Worm (Caenorhabditis elegans) whole organism, mixed stage, embryonic: ENCODE data around the gene suds-3.

ENCODE experiments used
- ces-1 ChIP-seq: fragments of 150-350 bp; optimal IDR thresholded peaks from 2 replicates; lab custom pipeline; 2014; ENCODE audit warnings: missing biosample characterization, missing genetic modification reagents, missing genetic modification characterization
- elt-3 ChIP-seq: fragments of 150-350 bp; optimal IDR thresholded peaks from 2 replicates; lab custom pipeline; 2014; ENCODE audit warnings: missing biosample characterization, missing genetic modification characterization
- lin-13 ChIP-seq: fragments of 150-350 bp; optimal IDR thresholded peaks from 2 replicates; lab custom pipeline; 2014; ENCODE audit warnings: missing biosample characterization, missing genetic modification characterization
- lsy-2 ChIP-seq: fragments of 150-350 bp; optimal IDR thresholded peaks from 2 replicates; lab custom pipeline; 2014; ENCODE audit warnings: missing biosample characterization, missing genetic modification characterization
- mab-5 ChIP-seq: fragments of 150-350 bp; optimal IDR thresholded peaks from 2 replicates; lab custom pipeline; 2014; ENCODE audit warnings: missing biosample characterization, missing genetic modification characterization
- mep-1 ChIP-seq: fragments of 150-350 bp; optimal IDR thresholded peaks from 2 replicates; lab custom pipeline; 2017; ENCODE audit warnings: missing biosample characterization, missing genetic modification reagents, missing genetic modification characterization, inconsistent platforms
- nhr-28 ChIP-seq: fragments of 150-350 bp; optimal IDR thresholded peaks from 2 replicates; lab custom pipeline; 2014; ENCODE audit warnings: missing biosample characterization, missing genetic modification characterization
- nhr-76 ChIP-seq: sonication (generic microtip); optimal IDR thresholded peaks from 2 replicates; lab custom pipeline; 2017; ENCODE audit warnings: missing biosample characterization, missing genetic modification characterization

DNA sequence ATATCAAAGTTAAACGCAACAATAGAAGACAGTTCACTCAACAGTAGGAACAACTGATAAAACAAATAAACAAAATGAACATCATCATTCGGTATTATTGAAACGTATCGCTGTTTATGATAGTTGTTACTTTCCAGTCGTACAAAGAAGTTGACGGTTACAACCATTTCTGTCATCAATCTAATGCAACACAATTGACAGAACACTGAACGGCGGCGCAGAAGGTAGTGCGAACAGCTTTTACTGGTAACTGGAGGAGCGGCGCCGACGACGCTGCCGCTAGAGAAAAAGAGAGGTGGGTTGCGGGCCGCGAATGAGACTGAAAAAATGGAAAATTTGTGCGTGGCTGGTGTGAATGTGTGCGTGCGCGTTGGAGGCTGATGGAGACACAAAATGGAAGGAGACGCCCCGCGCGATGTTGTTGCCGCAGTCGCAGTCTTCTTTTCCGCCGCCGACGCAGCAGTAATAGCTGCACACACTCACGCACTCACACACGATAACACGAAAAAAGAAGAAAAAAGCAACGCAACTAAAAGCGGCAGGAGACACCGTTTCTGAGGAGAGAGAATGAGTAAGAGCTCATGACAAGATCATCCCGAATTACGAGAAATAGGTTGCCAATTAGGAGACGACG, 33.5 kb downstream of the suds-3 start:
- no peak for TF ChIP-seq nhr-28 (tag; lab: Kevin White, UChicago)
- TF ChIP-seq lsy-2 (tag; lab: Kevin White, UChicago) = no peak
- TF ChIP-seq lin-13 (tag; lab: Kevin White, UChicago) = no peak
- no peak for TF ChIP-seq ces-1
- TF ChIP-seq mab-5 (tag; lab: Kevin White, UChicago) = no peak
- TF ChIP-seq nhr-76 (tag; lab: Kevin White, UChicago) = no peak
- TF ChIP-seq elt-3 (tag; lab: Kevin White, UChicago) = no peak
- TF ChIP-seq mep-1 (tag; lab: Kevin White, UChicago) = no peak
